Fruit fly (Drosophila melanogaster) whole organism, embryonic: ENCODE data around the gene Rsph1.

Experiments
- CG10147 ChIP-seq: fragments of 200-800 bp; sonication (Bioruptor generic); optimal IDR thresholded peaks from 2 replicates; lab custom pipeline; 2019; ENCODE audit warnings: missing biosample characterization, mild to moderate bottlenecking, missing genetic modification characterization, moderate library complexity
- CG10274 ChIP-seq: fragments of 200-800 bp; sonication (Bioruptor generic); optimal IDR thresholded peaks from 3 replicates; lab custom pipeline; 2017; ENCODE audit warnings: missing biosample characterization, mild to moderate bottlenecking, missing genetic modification characterization
- CG11398 ChIP-seq: fragments of 200-800 bp; sonication (Bioruptor generic); optimal IDR thresholded peaks from 2 replicates; lab custom pipeline; 2016; ENCODE audit warnings: missing biosample characterization, missing genetic modification characterization
- CG11723 ChIP-seq: fragments of 200-800 bp; sonication (Bioruptor generic); optimal IDR thresholded peaks from 2 replicates; lab custom pipeline; 2017; ENCODE audit warnings: missing biosample characterization, mild to moderate bottlenecking, missing genetic modification characterization
- CG12219 ChIP-seq: fragments of 200-800 bp; sonication (Bioruptor generic); optimal IDR thresholded peaks from 3 replicates; lab custom pipeline; 2018; ENCODE audit warnings: missing biosample characterization, mild to moderate bottlenecking, missing genetic modification characterization
- CG12659 ChIP-seq: fragments of 200-800 bp; sonication (Bioruptor generic); optimal IDR thresholded peaks from 3 replicates; lab custom pipeline; 2017; ENCODE audit warnings: mild to moderate bottlenecking, missing biosample characterization, missing genetic modification reagents, missing genetic modification characterization
- CG13624 ChIP-seq: fragments of 200-800 bp; sonication (Bioruptor generic); optimal IDR thresholded peaks from 2 replicates; lab custom pipeline; 2016; ENCODE audit warnings: missing biosample characterization, missing genetic modification characterization
- CG13894 ChIP-seq: fragments of 200-800 bp; sonication (Bioruptor generic); optimal IDR thresholded peaks from 3 replicates; lab custom pipeline; 2018; ENCODE audit warnings: missing biosample characterization, mild to moderate bottlenecking, missing genetic modification characterization, moderate library complexity
- CG15269 ChIP-seq: fragments of 200-800 bp; sonication (Bioruptor generic); optimal IDR thresholded peaks from 2 replicates; lab custom pipeline; 2018; ENCODE audit warnings: missing biosample characterization, mild to moderate bottlenecking, missing genetic modification characterization, moderate library complexity
- CG15514 ChIP-seq: fragments of 200-800 bp; sonication (Bioruptor generic); optimal IDR thresholded peaks from 3 replicates; lab custom pipeline; 2017; ENCODE audit warnings: missing biosample characterization, missing genetic modification characterization, mild to moderate bottlenecking, moderate library complexity, missing genetic modification reagents
- CG1603 ChIP-seq: fragments of 200-800 bp; sonication (Bioruptor generic); optimal IDR thresholded peaks from 2 replicates; lab custom pipeline; 2019; ENCODE audit warnings: missing biosample characterization, mild to moderate bottlenecking, missing genetic modification characterization, moderate library complexity
- CG16815 ChIP-seq: fragments of 200-800 bp; sonication (Bioruptor generic); optimal IDR thresholded peaks from 3 replicates; lab custom pipeline; 2017; ENCODE audit warnings: missing biosample characterization, mild to moderate bottlenecking, missing genetic modification characterization
- CG17328 ChIP-seq: fragments of 200-800 bp; sonication (Bioruptor generic); IDR thresholded peaks from 2 replicates; pipeline ENCODE4 v1.3.6; 2022; ENCODE audit warnings: missing biosample characterization, missing genetic modification characterization
- CG17385 ChIP-seq: fragments of 200-800 bp; sonication (Bioruptor generic); optimal IDR thresholded peaks from 3 replicates; lab custom pipeline; 2018; ENCODE audit warnings: missing biosample characterization, mild to moderate bottlenecking, missing genetic modification characterization
- CG17829 ChIP-seq: fragments of 200-800 bp; optimal IDR thresholded peaks from 2 replicates; lab custom pipeline; 2019; ENCODE audit warnings: missing biosample characterization, mild to moderate bottlenecking, missing genetic modification characterization, moderate library complexity
- CG2712 ChIP-seq: fragments of 200-800 bp; optimal IDR thresholded peaks from 3 replicates; lab custom pipeline; 2019; ENCODE audit warnings: missing biosample characterization, mild to moderate bottlenecking, missing genetic modification characterization, moderate library complexity
- CG32532 ChIP-seq: fragments of 200-800 bp; sonication (Bioruptor generic); IDR thresholded peaks from 2 replicates; pipeline ENCODE4 v1.3.6; 2022; ENCODE audit warnings: missing biosample characterization, missing genetic modification characterization
- CG4707 ChIP-seq: fragments of 200-800 bp; sonication (Bioruptor generic); optimal IDR thresholded peaks from 2 replicates; lab custom pipeline; 2018; ENCODE audit warnings: missing biosample characterization, mild to moderate bottlenecking, missing genetic modification characterization, moderate library complexity
- CG4730 ChIP-seq: fragments of 200-800 bp; sonication (Bioruptor generic); IDR thresholded peaks from 2 replicates; pipeline ENCODE4 v1.3.6; 2022; ENCODE audit warnings: missing biosample characterization, missing genetic modification characterization
- CG5953 ChIP-seq: fragments of 200-800 bp; sonication (Bioruptor generic); IDR thresholded peaks from 2 replicates; pipeline ENCODE4 v1.3.6; 2022; ENCODE audit warnings: missing biosample characterization, missing genetic modification characterization
- CG6254 ChIP-seq: fragments of 200-800 bp; sonication (Bioruptor generic); optimal IDR thresholded peaks from 3 replicates; lab custom pipeline; 2017; ENCODE audit warnings: mild to moderate bottlenecking, missing biosample characterization, missing genetic modification reagents, missing genetic modification characterization
- Drgx ChIP-seq: fragments of 200-800 bp; sonication (Bioruptor generic); IDR thresholded peaks from 2 replicates; pipeline ENCODE4 v1.3.6; 2022; ENCODE audit warnings: missing biosample characterization, missing genetic modification characterization
- ERR ChIP-seq: fragments of 200-800 bp; sonication (Bioruptor generic); optimal IDR thresholded peaks from 2 replicates; lab custom pipeline; 2016; ENCODE audit warnings: missing biosample characterization, missing genetic modification characterization
- Hr78 ChIP-seq, 2 experiments: fragments of 200-800 bp in 1 of 2; fragments of >200 bp in 1 of 2; sonication (Bioruptor generic) in 1 of 2; optimal IDR thresholded peaks; 2 replicates each; lab custom pipeline; 2017 to 2019; ENCODE audit warnings: missing biosample characterization in 2 of 2, missing genetic modification characterization in 2 of 2, mild to moderate bottlenecking in 1 of 2, moderate library complexity in 1 of 2
- Meics ChIP-seq: fragments of 200-800 bp; sonication (Bioruptor generic); optimal IDR thresholded peaks from 2 replicates; lab custom pipeline; 2017; ENCODE audit warnings: missing biosample characterization, mild to moderate bottlenecking, missing genetic modification characterization
- NC2α ChIP-seq: fragments of 200-800 bp; sonication (Bioruptor generic); optimal IDR thresholded peaks from 2 replicates; lab custom pipeline; 2016; ENCODE audit warnings: missing biosample characterization, missing genetic modification characterization
- NfI ChIP-seq: fragments of 200-800 bp; sonication (Bioruptor generic); optimal IDR thresholded peaks from 3 replicates; lab custom pipeline; 2018; ENCODE audit warnings: missing biosample characterization, mild to moderate bottlenecking, missing genetic modification characterization, moderate library complexity
- Pdp1 ChIP-seq, 2 experiments: fragments of 200-800 bp; sonication (Bioruptor generic); optimal IDR thresholded peaks; 3 replicates each; lab custom pipeline; 2016; ENCODE audit warnings: missing biosample characterization in 2 of 2, missing genetic modification characterization in 2 of 2, mild to moderate bottlenecking in 1 of 2, moderate library complexity in 1 of 2
- Ravus ChIP-seq: fragments of 200-800 bp; sonication (Bioruptor generic); IDR thresholded peaks from 2 replicates; pipeline ENCODE4 v1.3.6; 2022; ENCODE audit warnings: missing biosample characterization, missing genetic modification characterization
- Sin3A ChIP-seq: fragments of >200 bp; optimal IDR thresholded peaks from 2 replicates; lab custom pipeline; 2018
- Sox100B ChIP-seq: fragments of 200-800 bp; sonication (Bioruptor generic); optimal IDR thresholded peaks from 3 replicates; lab custom pipeline; 2018; ENCODE audit warnings: missing biosample characterization, mild to moderate bottlenecking, missing genetic modification characterization
- Usf ChIP-seq: fragments of 200-800 bp; sonication (Bioruptor generic); optimal IDR thresholded peaks from 2 replicates; lab custom pipeline; 2017; ENCODE audit warnings: missing genotype, missing biosample characterization, missing genetic modification characterization
- chm ChIP-seq: fragments of 200-800 bp; sonication (Bioruptor generic); IDR thresholded peaks from 2 replicates; pipeline ENCODE4 v1.3.6; 2022; ENCODE audit warnings: missing biosample characterization, missing genetic modification characterization
- fd64A ChIP-seq: fragments of 200-800 bp; sonication (Bioruptor generic); optimal IDR thresholded peaks from 3 replicates; lab custom pipeline; 2018; ENCODE audit warnings: missing biosample characterization, mild to moderate bottlenecking, missing genetic modification characterization
- ftz-f1 ChIP-seq: fragments of 200-800 bp; sonication (Bioruptor generic); optimal IDR thresholded peaks from 2 replicates; lab custom pipeline; 2016; ENCODE audit warnings: missing biosample characterization, missing genetic modification characterization
- gcm ChIP-seq: fragments of 200-800 bp; sonication (Bioruptor generic); optimal IDR thresholded peaks from 2 replicates; lab custom pipeline; 2019; ENCODE audit warnings: missing biosample characterization, mild to moderate bottlenecking, missing genetic modification characterization, moderate library complexity
- gfzf ChIP-seq: fragments of 200-800 bp; sonication (Bioruptor generic); optimal IDR thresholded peaks from 2 replicates; lab custom pipeline; 2016; ENCODE audit warnings: missing biosample characterization, mild to moderate bottlenecking, missing genetic modification characterization, moderate library complexity
- grn ChIP-seq: fragments of 200-800 bp; sonication (Bioruptor generic); optimal IDR thresholded peaks from 3 replicates; lab custom pipeline; 2017; ENCODE audit warnings: missing biosample characterization, missing genetic modification characterization
- hkb ChIP-seq, 2 experiments: fragments of 200-800 bp in 1 of 2; fragments of >200 bp in 1 of 2; sonication (Bioruptor generic) in 1 of 2; IDR thresholded peaks in 1 of 2; optimal IDR thresholded peaks in 1 of 2; 2 replicates each; pipeline versions ENCODE4 v1.3.6 to Lab custom; 2017 to 2022; ENCODE audit warnings: missing biosample characterization in 1 of 2, missing genetic modification characterization in 1 of 2
- kah ChIP-seq: fragments of 200-800 bp; sonication (Bioruptor generic); optimal IDR thresholded peaks from 2 replicates; lab custom pipeline; 2018; ENCODE audit warnings: missing biosample characterization, mild to moderate bottlenecking, missing genetic modification characterization
- kni ChIP-seq: fragments of 200-800 bp; sonication (Bioruptor generic); optimal IDR thresholded peaks from 3 replicates; lab custom pipeline; 2017; ENCODE audit warnings: mild to moderate bottlenecking, missing biosample characterization, missing genetic modification reagents, missing genetic modification characterization
- mirr ChIP-seq: fragments of 200-800 bp; sonication (Bioruptor generic); optimal IDR thresholded peaks from 3 replicates; lab custom pipeline; 2018; ENCODE audit warnings: missing biosample characterization, mild to moderate bottlenecking, missing genetic modification characterization
- nmo ChIP-seq: fragments of 200-800 bp; sonication (Bioruptor generic); optimal IDR thresholded peaks from 2 replicates; lab custom pipeline; 2018; ENCODE audit warnings: missing biosample characterization, mild to moderate bottlenecking, missing genetic modification characterization, moderate library complexity
- nom ChIP-seq: fragments of 200-800 bp; sonication (Bioruptor generic); optimal IDR thresholded peaks from 2 replicates; lab custom pipeline; 2017; ENCODE audit warnings: missing biosample characterization, missing genetic modification characterization, mild to moderate bottlenecking, moderate library complexity, missing genetic modification reagents
- sd ChIP-seq: fragments of 200-800 bp; sonication (Bioruptor generic); optimal IDR thresholded peaks from 3 replicates; lab custom pipeline; 2018; ENCODE audit warnings: missing biosample characterization, mild to moderate bottlenecking, missing genetic modification characterization, moderate library complexity
- shn ChIP-seq: fragments of 200-800 bp; sonication (Bioruptor generic); optimal IDR thresholded peaks from 3 replicates; lab custom pipeline; 2016; ENCODE audit warnings: missing biosample characterization, missing genetic modification characterization
- sima ChIP-seq: fragments of 200-800 bp; sonication (Bioruptor generic); optimal IDR thresholded peaks from 2 replicates; lab custom pipeline; 2016; ENCODE audit warnings: missing biosample characterization, missing genetic modification characterization
- slbo ChIP-seq: fragments of 200-800 bp; sonication (Bioruptor generic); IDR thresholded peaks from 2 replicates; pipeline ENCODE4 v1.3.6; 2022; ENCODE audit warnings: missing biosample characterization, missing genetic modification characterization
- zfh1 ChIP-seq: fragments of 200-800 bp; sonication (Bioruptor generic); IDR thresholded peaks from 3 replicates; pipeline ENCODE4 v1.3.6; 2022; ENCODE audit warnings: missing biosample characterization, missing genetic modification characterization

The Rsph1 gene

DNA sequence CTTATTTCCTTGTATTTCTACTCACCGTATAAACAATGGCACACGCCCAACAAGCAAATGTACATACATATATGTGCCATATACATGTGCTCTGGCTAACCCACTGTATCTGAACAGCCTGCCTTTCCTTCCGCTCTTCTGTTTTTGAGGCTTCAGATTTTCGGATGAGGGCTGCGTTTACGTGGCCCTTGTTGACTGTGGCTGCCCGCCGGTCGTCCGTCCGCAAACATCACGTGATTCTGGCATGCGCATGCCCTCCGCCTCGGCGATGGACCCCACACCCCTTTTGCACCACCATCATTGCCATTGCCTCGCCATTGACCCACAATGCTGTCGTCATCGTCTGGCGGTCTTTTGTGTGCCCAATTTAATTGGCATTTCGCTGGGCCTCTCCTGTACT, 22.0 kb downstream of the Rsph1 start (continued):
- TF ChIP-seq CG10147 (GFP tag; lab: Kevin White, UChicago) (peak; percentile 3), sd (peak; percentile 84), nmo (no peak), CG17385 (peak; percentile 30), CG17829 (tag; lab: Kevin White, UChicago) (peak; percentile 4), CG5953 (GFP tag; lab: Robert Waterston, UW) (0 out of 2 replicates have a peak, but pooled peaks have one; percentile 27), shn (GFP tag; lab: Kevin White, UChicago) (peak; percentile 5), CG4707 (peak; percentile 55), sima (GFP tag; lab: Kevin White, UChicago) (no peak), CG12219 (GFP tag; lab: Kevin White, UChicago) (no peak), CG32532 (GFP tag; lab: Robert Waterston, UW) (peak; percentile 43; the same call in 1 of the 2 replicates), CG17328 (GFP tag; lab: Robert Waterston, UW) (peak; percentile 52; the same call in 1 of the 2 replicates), slbo (peak; percentile 15; the same call in 1 of the 2 replicates), CG1603 (tag; lab: Kevin White, UChicago) (peak; percentile 20), CG11723 (GFP tag; lab: Kevin White, UChicago) (peak; percentile 30), nom (GFP tag; lab: Kevin White, UChicago) (peak; percentile 53), CG16815 (GFP tag; lab: Kevin White, UChicago) (no peak), Drgx (peak; percentile 45; the same call in 1 of the 2 replicates), chm (GFP tag; lab: Robert Waterston, UW) (0 out of 2 replicates have a peak, but pooled peaks have one; percentile 21), CG11398 (GFP tag; lab: Kevin White, UChicago) (peak; percentile 53), CG10274 (no peak), gcm (peak; percentile 76), Usf (GFP tag; lab: Kevin White, UChicago) (peak; percentile 18), kah (GFP tag; lab: Kevin White, UChicago) (peak; percentile 26), gfzf (GFP tag; lab: Kevin White, UChicago) (no peak), grn (no peak), CG15269 (no peak), zfh1 (GFP tag; lab: Robert Waterston, UW) (0 out of 3 replicates have a peak, but pooled peaks have one; percentile 28), ERR (GFP tag; lab: Kevin White, UChicago) (peak; percentile 23), NfI (GFP tag; lab: Kevin White, UChicago) (peak; percentile 19), Pdp1 (GFP tag; optimal IDR thresholded peaks at IDR 0.05; lab: Kevin White, UChicago) (peak in 1 of 2 experiments; percentile 46), Meics (GFP tag; lab: Kevin White, UChicago) (no peak), Ravus (GFP tag; lab: Robert Waterston, UW) (no peak), Sox100B (peak; percentile 9), CG6254 (GFP tag; lab: Kevin White, UChicago) (peak; percentile 60), hkb (optimal IDR thresholded peaks at IDR 0.05; lab: Kevin White, UChicago) (no peak), hkb (GFP tag; IDR thresholded peaks at IDR 0.05; lab: Robert Waterston, UW) (peak; percentile 79), kni (peak; percentile 83), CG12659 (GFP tag; lab: Kevin White, UChicago) (peak; percentile 21), CG2712 (no peak), CG15514 (peak; percentile 52), CG13624 (GFP tag; lab: Kevin White, UChicago) (peak; percentile 23), Sin3A (no peak), Hr78 (GFP tag; optimal IDR thresholded peaks at IDR 0.05; lab: Kevin White, UChicago) (peak in 1 of 2 experiments; percentile 17), ftz-f1 (GFP tag; lab: Kevin White, UChicago) (peak; percentile 95), NC2α (peak; percentile 17), fd64A (peak; percentile 5), CG13894 (tag; lab: Kevin White, UChicago) (peak; percentile 93), CG4730 (GFP tag; lab: Robert Waterston, UW) (0 out of 2 replicates have a peak, but pooled peaks have one; percentile 24), mirr (GFP tag; lab: Kevin White, UChicago) (peak; percentile 71)
